Worm (Caenorhabditis elegans): Measurements from ENCODE around the gene mpz-5.

DNA sequence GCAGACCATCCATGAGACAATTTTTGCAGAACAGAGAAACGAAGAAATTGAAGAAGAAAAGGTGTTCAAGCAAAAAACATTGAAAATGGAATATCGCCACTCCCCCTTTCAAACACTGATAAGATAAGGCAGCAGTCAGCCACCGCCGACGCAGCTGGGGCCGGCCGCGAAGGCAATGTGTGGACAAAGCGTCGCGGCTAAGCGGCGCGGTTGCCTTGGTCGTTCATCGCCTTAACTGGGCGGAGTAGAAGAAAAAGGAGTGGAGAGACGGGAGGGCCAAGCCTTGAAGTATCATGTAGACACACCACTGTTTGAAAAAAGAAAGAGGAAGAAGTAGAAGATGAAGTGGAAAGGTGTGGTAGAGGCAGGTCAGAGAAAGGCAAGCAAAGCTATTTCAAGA is 42.7 kb downstream of the mpz-5 start:
- no peak for TF ChIP-seq pha-4 (GFP tag; IDR thresholded peaks at IDR 0.05)
- TF ChIP-seq pha-4 (tag; optimal IDR thresholded peaks at IDR 0.05): no peak
- peak; percentile 55 for TF ChIP-seq pqm-1 (tag; optimal IDR thresholded peaks at IDR 0.05)
- TF ChIP-seq lin-13 (GFP tag; optimal IDR thresholded peaks at IDR 0.05): no peak
- peak; percentile 8 for TF ChIP-seq nhr-77 (tag; optimal IDR thresholded peaks at IDR 0.05)
- no peak for TF ChIP-seq nhr-11 (tag; optimal IDR thresholded peaks at IDR 0.05)
- TF ChIP-seq daf-16 (GFP tag; optimal IDR thresholded peaks at IDR 0.05): no peak
- peak; percentile 55 for TF ChIP-seq daf-16 (tag; optimal IDR thresholded peaks at IDR 0.05)
- no peak for TF ChIP-seq nhr-10 (tag; optimal IDR thresholded peaks at IDR 0.05)
- TF ChIP-seq spr-1 (tag; optimal IDR thresholded peaks at IDR 0.05): no peak
- no peak for TF ChIP-seq nhr-76 (tag; optimal IDR thresholded peaks at IDR 0.05)
- no peak for TF ChIP-seq daf-12 (tag; optimal IDR thresholded peaks at IDR 0.05)
- TF ChIP-seq ama-1 (optimal IDR thresholded peaks at IDR 0.05): peak; percentile 4
- no peak for TF ChIP-seq mdl-1 (tag; optimal IDR thresholded peaks at IDR 0.05)
- TF ChIP-seq F49E8.2 (tag; optimal IDR thresholded peaks at IDR 0.05; ENCODE audit: borderline replicate concordance): no peak
- TF ChIP-seq hlh-30 (tag; optimal IDR thresholded peaks at IDR 0.05; ENCODE audit: insufficient read depth): no peak
